Fruit fly (Drosophila melanogaster): Measurements from ENCODE around the gene CG1695.

CG1695 gene

dm6 chrX:20488701-20489122, 55.0 kb downstream of the CG1695 start (continued):
- TF ChIP-seq Ets65A (GFP tag) (no peak), chm (GFP tag; IDR thresholded peaks at IDR 0.05) (no peak), ATbp (GFP tag; optimal IDR thresholded peaks at IDR 0.05) (peak; percentile 15), ci (GFP tag; IDR thresholded peaks at IDR 0.05) (no peak), CG32767 (GFP tag; IDR thresholded peaks at IDR 0.05) (0 out of 2 replicates have a peak, but pooled peaks have one; percentile 33), CG12071 (GFP tag; optimal IDR thresholded peaks at IDR 0.05) (no peak), CG13624 (GFP tag; optimal IDR thresholded peaks at IDR 0.05) (peak; percentile 34), CG12659 (GFP tag; optimal IDR thresholded peaks at IDR 0.05) (peak; percentile 64), croc (GFP tag; conservative IDR thresholded peaks at IDR 0.05) (peak; percentile 18; the same call in 1 of the 3 replicates), CG4730 (GFP tag; IDR thresholded peaks at IDR 0.05) (no peak), MESR4 (GFP tag; optimal IDR thresholded peaks at IDR 0.05) (no peak), yki (optimal IDR thresholded peaks at IDR 0.05) (no peak), CG2712 (tag; optimal IDR thresholded peaks at IDR 0.05) (peak; percentile 66), CG11696 (GFP tag; IDR thresholded peaks at IDR 0.05) (peak; percentile 76), aop (GFP tag; IDR thresholded peaks at IDR 0.05) (no peak), CG17829 (tag; optimal IDR thresholded peaks at IDR 0.05) (peak; percentile 51), NC2α (GFP tag; optimal IDR thresholded peaks at IDR 0.05) (no peak), schlank (tag; optimal IDR thresholded peaks at IDR 0.05) (no peak), Hr3 (GFP tag; optimal IDR thresholded peaks at IDR 0.05) (peak; percentile 43), Hey (tag; optimal IDR thresholded peaks at IDR 0.05) (no peak), CrebB (tag; optimal IDR thresholded peaks at IDR 0.05) (no peak), ewg (GFP tag; optimal IDR thresholded peaks at IDR 0.05) (peak; percentile 30), dm (GFP tag; optimal IDR thresholded peaks at IDR 0.05) (peak; percentile 21), lola (GFP tag; optimal IDR thresholded peaks at IDR 0.05) (peak in 1 of 3 experiments; percentile 71), CG18599 (GFP tag; optimal IDR thresholded peaks at IDR 0.05) (peak; percentile 67), unc-4 (GFP tag; IDR thresholded peaks at IDR 0.05; ENCODE audit: partially characterized antibody) (no peak), CG3847 (GFP tag; IDR thresholded peaks at IDR 0.05) (no peak), CG6765 (GFP tag; optimal IDR thresholded peaks at IDR 0.05) (no peak), MBD-R2 (GFP tag; IDR thresholded peaks at IDR 0.05) (no peak), CG1233 (GFP tag; optimal IDR thresholded peaks at IDR 0.05) (peak; percentile 45), Myb (GFP tag; optimal IDR thresholded peaks at IDR 0.05) (peak; percentile 2), salm (tag; optimal IDR thresholded peaks at IDR 0.05) (peak; percentile 3), al (GFP tag; IDR thresholded peaks at IDR 0.05) (no peak), Oli (tag; optimal IDR thresholded peaks at IDR 0.05) (peak; percentile 75), tx (GFP tag; optimal IDR thresholded peaks at IDR 0.05) (no peak), slbo (GFP tag; IDR thresholded peaks at IDR 0.05) (peak; percentile 46), GATAe (GFP tag; conservative IDR thresholded peaks at IDR 0.05) (no peak), Hmr (GFP tag; optimal IDR thresholded peaks at IDR 0.05) (peak; percentile 47), CG13123 (GFP tag; optimal IDR thresholded peaks at IDR 0.05) (no peak), ftz-f1 (GFP tag; optimal IDR thresholded peaks at IDR 0.05) (no peak), Bgb (GFP tag; IDR thresholded peaks at IDR 0.05; ENCODE audit: partially characterized antibody) (no peak), chinmo (GFP tag; IDR thresholded peaks at IDR 0.05; ENCODE audit: partially characterized antibody) (no peak), tna (GFP tag; IDR thresholded peaks at IDR 0.05; ENCODE audit: partially characterized antibody) (no peak), pzg (GFP tag; optimal IDR thresholded peaks at IDR 0.05) (no peak), C15 (GFP tag; IDR thresholded peaks at IDR 0.05) (no peak), CG32772 (GFP tag; IDR thresholded peaks at IDR 0.05) (peak; percentile 44; the same call in 1 of the 2 replicates), nom (GFP tag; optimal IDR thresholded peaks at IDR 0.05) (peak; percentile 50), CG34422 (GFP tag; IDR thresholded peaks at IDR 0.05) (0 out of 3 replicates have a peak, but pooled peaks have one; percentile 5), kni (GFP tag; optimal IDR thresholded peaks at IDR 0.05) (peak; percentile 1), CG5180 (GFP tag; optimal IDR thresholded peaks at IDR 0.05) (peak; percentile 58), dmrt99B (tag; optimal IDR thresholded peaks at IDR 0.05) (peak; percentile 80)

Data from whole organism, embryonic.